Fruit fly (Drosophila melanogaster): ENCODE measurements around the gene Root.

Gene Root

DNA sequence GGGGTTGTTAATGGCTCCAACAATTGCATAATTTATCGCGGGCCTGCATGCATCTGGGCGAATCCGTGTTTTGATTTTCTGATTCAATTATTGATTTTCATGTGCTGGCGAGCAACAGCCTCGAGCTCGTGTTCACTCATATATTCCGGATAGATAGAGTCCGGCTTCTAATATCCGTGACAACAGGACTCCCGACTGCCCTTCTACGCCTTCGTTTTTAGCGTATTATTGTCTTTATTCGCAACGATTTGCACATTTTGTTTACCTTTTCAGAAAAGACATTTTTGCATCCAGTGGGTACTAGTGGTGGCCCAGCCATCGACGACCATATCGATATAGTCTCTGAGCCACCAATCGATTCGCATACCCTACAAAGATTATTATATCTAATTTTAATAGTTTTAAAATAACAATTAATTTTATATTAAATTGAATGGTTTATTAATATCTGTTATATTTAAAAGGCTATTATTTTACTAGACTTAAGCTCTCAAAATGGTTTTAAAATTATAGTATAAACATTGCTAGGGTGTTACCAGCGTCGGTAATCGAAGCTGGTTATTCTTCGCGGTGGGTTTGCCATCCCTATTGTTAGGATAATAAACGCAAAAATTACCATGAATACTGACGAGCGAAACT is 48.2 kb downstream of the Root start, which contains the start of the genes Myo95E and TBC1d7:
TSS of gene Myo95E (minus strand) at position 326 of the 639 bp plus-strand sequence.
TSS of gene TBC1d7 (plus strand) at position 555 of the 639 bp plus-strand sequence.
- peak; percentile 82 for TF ChIP-seq psq (GFP tag; optimal IDR thresholded peaks at IDR 0.05)
- TF ChIP-seq dl (GFP tag; optimal IDR thresholded peaks at IDR 0.05; ENCODE audit: insufficient read depth in 1 of 2, partially characterized antibody in 2 of 2), result no peak
- TF ChIP-seq Sp1 (GFP tag; optimal IDR thresholded peaks at IDR 0.05), result peak; percentile 90
- peak; percentile 46 for TF ChIP-seq CG32264 (GFP tag; optimal IDR thresholded peaks at IDR 0.05)
- no peak for TF ChIP-seq Dfd (GFP tag; optimal IDR thresholded peaks at IDR 0.05)
- TF ChIP-seq sage (GFP tag; optimal IDR thresholded peaks at IDR 0.05), result no peak
- peak; percentile 85 for TF ChIP-seq CG9705 (GFP tag; optimal IDR thresholded peaks at IDR 0.05)
- peak; percentile 89 for TF ChIP-seq rgr (GFP tag; optimal IDR thresholded peaks at IDR 0.05)
- TF ChIP-seq br (GFP tag; optimal IDR thresholded peaks at IDR 0.05), result no peak
- peak; percentile 74 for TF ChIP-seq woc (GFP tag; optimal IDR thresholded peaks at IDR 0.05)
- peak; percentile 80 for TF ChIP-seq Hnf4 (GFP tag; optimal IDR thresholded peaks at IDR 0.05)
- peak; percentile 83 for TF ChIP-seq OdsH (GFP tag; optimal IDR thresholded peaks at IDR 0.05)
- TF ChIP-seq Rel (GFP tag; optimal IDR thresholded peaks at IDR 0.05), result no peak
- TF ChIP-seq Rel (tag; optimal IDR thresholded peaks at IDR 0.05), result peak; percentile 71
- TF ChIP-seq dsf (GFP tag; optimal IDR thresholded peaks at IDR 0.05; ENCODE audit: borderline replicate concordance), result peak; percentile 39
- peak; percentile 47 for TF ChIP-seq Jra (GFP tag; optimal IDR thresholded peaks at IDR 0.05)
- TF ChIP-seq dmrt93B (GFP tag; optimal IDR thresholded peaks at IDR 0.05), result peak; percentile 91
- no peak for TF ChIP-seq Abd-B (GFP tag; optimal IDR thresholded peaks at IDR 0.05)
- TF ChIP-seq fru (GFP tag; optimal IDR thresholded peaks at IDR 0.05), result no peak
- peak; percentile 48 for TF ChIP-seq sv (GFP tag; optimal IDR thresholded peaks at IDR 0.05)
- TF ChIP-seq ey (GFP tag; optimal IDR thresholded peaks at IDR 0.05), result peak; percentile 58
- TF ChIP-seq foxo (GFP tag; optimal IDR thresholded peaks at IDR 0.05), result peak in 1 of 2 experiments; percentile 90
- no peak for TF ChIP-seq GATAd (GFP tag; optimal IDR thresholded peaks at IDR 0.05)
- peak; percentile 96 for TF ChIP-seq HLH106 (tag; optimal IDR thresholded peaks at IDR 0.05)
- no peak for TF ChIP-seq lola (GFP tag; optimal IDR thresholded peaks at IDR 0.05)

DNA sequence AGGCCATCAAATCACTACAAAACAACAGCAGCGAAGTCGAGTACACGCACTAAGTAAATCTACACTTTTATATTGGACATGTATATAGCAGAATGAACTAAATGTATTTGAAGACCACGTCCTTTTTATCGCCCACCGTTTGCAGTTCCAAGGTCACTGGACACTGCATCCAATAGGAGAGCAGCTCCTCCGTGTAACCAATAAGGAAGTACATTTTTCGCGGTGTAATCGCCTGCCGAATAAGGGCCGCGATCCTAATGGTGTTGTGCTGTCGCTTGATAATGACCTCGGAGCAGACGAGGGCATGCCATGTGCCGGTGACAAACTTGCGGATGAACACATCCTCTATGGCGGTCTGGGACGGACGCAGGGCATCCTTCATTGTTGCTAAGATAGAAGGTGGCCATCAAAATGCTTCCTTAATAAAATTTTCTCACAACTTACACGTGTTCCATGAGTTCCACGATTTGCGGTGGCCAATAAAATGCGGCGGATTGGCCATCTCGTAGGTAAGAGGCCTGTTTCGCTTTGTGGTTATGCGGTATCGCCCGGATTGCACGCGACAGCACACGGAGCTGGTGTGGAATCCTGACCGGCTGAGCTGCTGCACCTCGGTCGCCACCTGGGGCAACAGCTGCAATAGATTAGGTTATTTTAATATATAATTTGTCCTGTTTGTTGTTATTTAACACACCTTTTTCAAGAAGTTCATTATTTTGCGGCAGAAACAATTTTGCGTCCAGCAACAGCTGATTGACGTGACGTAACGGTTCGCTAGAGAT is 49.9 kb downstream of the Root start, which contains the start of gene mRpS24:
TSS of gene mRpS24 (minus strand) at position 772 of the 782 bp plus-strand sequence.
- TF ChIP-seq rgr (GFP tag; optimal IDR thresholded peaks at IDR 0.05) (no peak), fru (GFP tag; optimal IDR thresholded peaks at IDR 0.05) (no peak), CrebA (GFP tag; optimal IDR thresholded peaks at IDR 0.05; ENCODE audit: borderline replicate concordance) (no peak), pan (optimal IDR thresholded peaks at IDR 0.05) (no peak), sv (GFP tag; optimal IDR thresholded peaks at IDR 0.05) (no peak), OdsH (GFP tag; optimal IDR thresholded peaks at IDR 0.05) (no peak), usp (GFP tag; optimal IDR thresholded peaks at IDR 0.05) (no peak), dl (GFP tag; optimal IDR thresholded peaks at IDR 0.05; ENCODE audit: insufficient read depth in 1 of 2, partially characterized antibody in 2 of 2) (no peak), Vsx2 (GFP tag; optimal IDR thresholded peaks at IDR 0.05; ENCODE audit: partially characterized antibody) (no peak), foxo (GFP tag; optimal IDR thresholded peaks at IDR 0.05) (no peak), dmrt93B (GFP tag; optimal IDR thresholded peaks at IDR 0.05) (no peak), woc (GFP tag; optimal IDR thresholded peaks at IDR 0.05) (no peak), dsf (GFP tag; optimal IDR thresholded peaks at IDR 0.05; ENCODE audit: borderline replicate concordance) (no peak), Dfd (GFP tag; optimal IDR thresholded peaks at IDR 0.05) (no peak), tai (GFP tag; optimal IDR thresholded peaks at IDR 0.05) (no peak), sage (GFP tag; optimal IDR thresholded peaks at IDR 0.05) (no peak), Sp1 (GFP tag; optimal IDR thresholded peaks at IDR 0.05) (no peak)

DNA sequence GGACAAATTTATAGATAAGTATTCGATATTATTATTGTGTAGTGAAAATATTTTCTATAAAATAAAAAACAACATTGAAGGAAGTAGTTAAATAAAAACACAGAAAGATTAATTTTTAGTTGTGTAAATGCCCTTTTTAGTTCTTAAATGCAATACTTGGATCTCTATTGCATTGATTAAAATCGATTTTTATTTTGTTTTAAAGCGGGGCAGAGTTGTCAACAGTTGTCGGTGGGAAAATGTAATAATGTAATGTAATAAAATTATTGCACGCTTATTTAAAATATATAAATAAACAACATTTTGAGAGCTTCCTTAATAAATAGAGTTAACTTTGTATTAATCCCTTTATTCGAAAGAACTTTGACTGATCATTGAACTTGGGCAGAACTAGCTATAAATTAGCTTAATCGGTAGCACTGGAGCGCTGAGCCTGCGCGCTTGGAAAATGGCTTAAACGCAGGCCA is 50.5 kb downstream of the Root start, which contains the start of gene Apc2:
TSS of gene Apc2 (plus strand) at position 411 of the 467 bp plus-strand sequence.
- TF ChIP-seq dmrt93B (GFP tag; optimal IDR thresholded peaks at IDR 0.05), result peak; percentile 34
- peak; percentile 42 for TF ChIP-seq CG9705 (GFP tag; optimal IDR thresholded peaks at IDR 0.05)
- peak; percentile 69 for TF ChIP-seq Sp1 (GFP tag; optimal IDR thresholded peaks at IDR 0.05)
- peak; percentile 54 for TF ChIP-seq rgr (GFP tag; optimal IDR thresholded peaks at IDR 0.05)
- no peak for TF ChIP-seq GATAd (GFP tag; optimal IDR thresholded peaks at IDR 0.05)
- no peak for TF ChIP-seq Dif (GFP tag; optimal IDR thresholded peaks at IDR 0.05; ENCODE audit: partially characterized antibody)
- TF ChIP-seq N (GFP tag; optimal IDR thresholded peaks at IDR 0.05), result no peak
- no peak for TF ChIP-seq dl (GFP tag; optimal IDR thresholded peaks at IDR 0.05; ENCODE audit: insufficient read depth in 1 of 2, partially characterized antibody in 2 of 2)
- TF ChIP-seq sv (GFP tag; optimal IDR thresholded peaks at IDR 0.05), result peak; percentile 4
- peak; percentile 42 for TF ChIP-seq ey (GFP tag; optimal IDR thresholded peaks at IDR 0.05)
- peak in 1 of 2 experiments; percentile 62 for TF ChIP-seq foxo (GFP tag; optimal IDR thresholded peaks at IDR 0.05)
- peak; percentile 59 for TF ChIP-seq fru (GFP tag; optimal IDR thresholded peaks at IDR 0.05)
- TF ChIP-seq Hnf4 (GFP tag; optimal IDR thresholded peaks at IDR 0.05), result no peak
- TF ChIP-seq CG32264 (GFP tag; optimal IDR thresholded peaks at IDR 0.05), result no peak
- no peak for TF ChIP-seq sage (GFP tag; optimal IDR thresholded peaks at IDR 0.05)
- TF ChIP-seq Jra (GFP tag; optimal IDR thresholded peaks at IDR 0.05), result peak; percentile 38
- no peak for TF ChIP-seq Vsx2 (GFP tag; optimal IDR thresholded peaks at IDR 0.05; ENCODE audit: partially characterized antibody)
- TF ChIP-seq brk (GFP tag; optimal IDR thresholded peaks at IDR 0.05), result no peak
- TF ChIP-seq Hr83 (GFP tag; optimal IDR thresholded peaks at IDR 0.05; ENCODE audit: poor library complexity, severe bottlenecking), result no peak
- no peak for TF ChIP-seq Abd-B (GFP tag; optimal IDR thresholded peaks at IDR 0.05)
- peak; percentile 56 for TF ChIP-seq psq (GFP tag; optimal IDR thresholded peaks at IDR 0.05)
- TF ChIP-seq Myc (optimal IDR thresholded peaks at IDR 0.05), result peak; percentile 90
- TF ChIP-seq Hr78 (GFP tag; optimal IDR thresholded peaks at IDR 0.05), result no peak
- no peak for TF ChIP-seq lola (GFP tag; optimal IDR thresholded peaks at IDR 0.05)
- peak; percentile 73 for TF ChIP-seq woc (GFP tag; optimal IDR thresholded peaks at IDR 0.05)
- TF ChIP-seq pan (optimal IDR thresholded peaks at IDR 0.05), result no peak
- TF ChIP-seq jim (GFP tag; optimal IDR thresholded peaks at IDR 0.05), result no peak
- peak; percentile 52 for TF ChIP-seq br (GFP tag; optimal IDR thresholded peaks at IDR 0.05)
- TF ChIP-seq Mio (GFP tag; optimal IDR thresholded peaks at IDR 0.05), result no peak
- peak; percentile 58 for TF ChIP-seq h (GFP tag; optimal IDR thresholded peaks at IDR 0.05)
